Worm (Caenorhabditis elegans): ENCODE data around the gene B0454.6.

B0454.6 gene

ce11 chrII:3045875-3046274, 13.3 kb downstream of the B0454.6 start, which contains the start of gene sri-30:
Gene sri-30, plus strand, starts transcription at chrII:3046175.
- no peak for TF ChIP-seq ama-1 (optimal IDR thresholded peaks at IDR 0.05)
- no peak for TF ChIP-seq sem-4 (tag; optimal IDR thresholded peaks at IDR 0.05)
- TF ChIP-seq fos-1 (tag; optimal IDR thresholded peaks at IDR 0.05), result no peak
- TF ChIP-seq nhr-21 (tag; optimal IDR thresholded peaks at IDR 0.05), result no peak
- no peak for TF ChIP-seq ceh-82 (tag; optimal IDR thresholded peaks at IDR 0.05)

- TF ChIP-seq ztf-4 (tag; optimal IDR thresholded peaks at IDR 0.05) (no peak), skn-1 (tag; optimal IDR thresholded peaks at IDR 0.05) (no peak), fos-1 (tag; optimal IDR thresholded peaks at IDR 0.05) (no peak), snpc-4 (tag; optimal IDR thresholded peaks at IDR 0.05) (no peak), sma-9 (GFP tag; optimal IDR thresholded peaks at IDR 0.05) (no peak), sma-9 (tag; optimal IDR thresholded peaks at IDR 0.05) (no peak), lin-13 (GFP tag; optimal IDR thresholded peaks at IDR 0.05) (no peak), unc-62 (GFP tag; optimal IDR thresholded peaks at IDR 0.05) (no peak), R02D3.7 (tag; optimal IDR thresholded peaks at IDR 0.05) (no peak), unc-55 (GFP tag; optimal IDR thresholded peaks at IDR 0.05) (no peak), nhr-25 (tag; optimal IDR thresholded peaks at IDR 0.05) (no peak), ama-1 (optimal IDR thresholded peaks at IDR 0.05) (no peak), nhr-237 (tag; optimal IDR thresholded peaks at IDR 0.05) (no peak)
These were observed 15.8 kb downstream of the B0454.6 start, which contains the start of gene sri-28 for ce11 chrII:3048378-3048777. Gene sri-28, plus strand, starts transcription at chrII:3048678.

ce11 chrII:3048989-3049388, 16.4 kb downstream of the B0454.6 start:
- no peak for TF ChIP-seq nhr-21 (tag; optimal IDR thresholded peaks at IDR 0.05)
- no peak for TF ChIP-seq C34F6.9 (tag; optimal IDR thresholded peaks at IDR 0.05)
- no peak for TF ChIP-seq ztf-1 (GFP tag; conservative IDR thresholded peaks at IDR 0.05)
- TF ChIP-seq fos-1 (tag; optimal IDR thresholded peaks at IDR 0.05), result no peak
- TF ChIP-seq ztf-11 (tag; optimal IDR thresholded peaks at IDR 0.05), result no peak
- no peak for TF ChIP-seq sma-3 (GFP tag; optimal IDR thresholded peaks at IDR 0.05)
- TF ChIP-seq mab-5 (tag; optimal IDR thresholded peaks at IDR 0.05), result no peak
- TF ChIP-seq sem-4 (tag; optimal IDR thresholded peaks at IDR 0.05), result no peak
- no peak for TF ChIP-seq snpc-4 (tag; optimal IDR thresholded peaks at IDR 0.05)
- no peak for TF ChIP-seq lin-39 (tag; optimal IDR thresholded peaks at IDR 0.05)
- no peak for TF ChIP-seq mbf-1 (tag; optimal IDR thresholded peaks at IDR 0.05)
- no peak for TF ChIP-seq alr-1 (tag; optimal IDR thresholded peaks at IDR 0.05)
- no peak for TF ChIP-seq crh-2 (tag; optimal IDR thresholded peaks at IDR 0.05)
- no peak for TF ChIP-seq nhr-12 (tag; optimal IDR thresholded peaks at IDR 0.05)

ce11 chrII:3050703-3051102, 18.1 kb downstream of the B0454.6 start, which contains the start of gene sri-31:
Gene sri-31, plus strand, starts transcription at chrII:3051003.
- TF ChIP-seq blmp-1 (tag; optimal IDR thresholded peaks at IDR 0.05; ENCODE audit: insufficient read depth) (no peak), aly-2 (tag; optimal IDR thresholded peaks at IDR 0.05) (no peak), nhr-25 (tag; optimal IDR thresholded peaks at IDR 0.05) (no peak)

ce11 chrII:3051332-3051731, 18.8 kb downstream of the B0454.6 start:
- TF ChIP-seq crh-2 (tag; optimal IDR thresholded peaks at IDR 0.05) (no peak), fos-1 (tag; optimal IDR thresholded peaks at IDR 0.05) (no peak), elt-3 (tag; optimal IDR thresholded peaks at IDR 0.05) (no peak), sma-3 (GFP tag; optimal IDR thresholded peaks at IDR 0.05) (no peak)

- TF ChIP-seq nhr-77 (tag; optimal IDR thresholded peaks at IDR 0.05) (no peak), alr-1 (tag; optimal IDR thresholded peaks at IDR 0.05) (no peak), blmp-1 (tag; optimal IDR thresholded peaks at IDR 0.05; ENCODE audit: insufficient read depth) (no peak), R02D3.7 (tag; optimal IDR thresholded peaks at IDR 0.05) (no peak), nhr-21 (tag; optimal IDR thresholded peaks at IDR 0.05) (no peak), peb-1 (tag; optimal IDR thresholded peaks at IDR 0.05) (no peak), sma-3 (GFP tag; optimal IDR thresholded peaks at IDR 0.05) (no peak), unc-55 (GFP tag; optimal IDR thresholded peaks at IDR 0.05) (no peak), nhr-25 (tag; optimal IDR thresholded peaks at IDR 0.05) (no peak), lin-13 (GFP tag; optimal IDR thresholded peaks at IDR 0.05) (no peak), egl-27 (tag; optimal IDR thresholded peaks at IDR 0.05) (no peak), nhr-23 (tag; optimal IDR thresholded peaks at IDR 0.05) (no peak), lsy-2 (tag; optimal IDR thresholded peaks at IDR 0.05) (no peak), mbf-1 (tag; optimal IDR thresholded peaks at IDR 0.05) (no peak), mab-5 (tag; optimal IDR thresholded peaks at IDR 0.05) (no peak), ama-1 (optimal IDR thresholded peaks at IDR 0.05) (no peak)
These were observed 20.3 kb downstream of the B0454.6 start for ce11 chrII:3052843-3053242.
